Fruit fly (Drosophila melanogaster): ENCODE measurements around the gene Shaw.

Gene Shaw

DNA sequence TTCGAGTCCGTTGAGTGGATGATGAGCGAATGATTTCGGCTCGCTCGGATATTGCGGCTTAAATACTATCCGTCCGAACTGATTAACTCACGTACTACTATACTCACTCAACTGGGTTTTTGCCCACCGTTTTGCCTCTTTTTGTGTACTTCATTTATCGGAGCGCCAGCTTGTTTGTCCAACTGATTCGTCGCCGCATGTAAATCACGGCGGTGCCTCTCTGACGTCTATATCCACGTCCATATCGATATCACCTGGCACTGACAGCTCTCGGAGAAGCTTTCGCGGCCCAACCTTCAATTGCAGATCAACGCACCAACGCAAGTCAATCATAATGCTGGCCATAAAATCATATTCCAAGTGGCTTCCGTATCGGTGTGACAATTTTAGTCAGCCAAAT, 20.2 kb upstream of the Shaw start, which contains the start of gene CG3604:
TSS of gene CG3604 (minus strand) at position 101 of the 400 bp plus-strand sequence.
- no peak for TF ChIP-seq CG15710 (tag; optimal IDR thresholded peaks at IDR 0.05)
- no peak for TF ChIP-seq CG14655 (GFP tag; optimal IDR thresholded peaks at IDR 0.05)
- TF ChIP-seq CG8159 (tag; optimal IDR thresholded peaks at IDR 0.05), result no peak
- no peak for TF ChIP-seq D1 (tag; optimal IDR thresholded peaks at IDR 0.05)
- TF ChIP-seq Ets98B (GFP tag; IDR thresholded peaks at IDR 0.05), result no peak
- no peak for TF ChIP-seq CG4496 (GFP tag; IDR thresholded peaks at IDR 0.05)
- TF ChIP-seq Snoo (tag; optimal IDR thresholded peaks at IDR 0.05), result no peak

DNA sequence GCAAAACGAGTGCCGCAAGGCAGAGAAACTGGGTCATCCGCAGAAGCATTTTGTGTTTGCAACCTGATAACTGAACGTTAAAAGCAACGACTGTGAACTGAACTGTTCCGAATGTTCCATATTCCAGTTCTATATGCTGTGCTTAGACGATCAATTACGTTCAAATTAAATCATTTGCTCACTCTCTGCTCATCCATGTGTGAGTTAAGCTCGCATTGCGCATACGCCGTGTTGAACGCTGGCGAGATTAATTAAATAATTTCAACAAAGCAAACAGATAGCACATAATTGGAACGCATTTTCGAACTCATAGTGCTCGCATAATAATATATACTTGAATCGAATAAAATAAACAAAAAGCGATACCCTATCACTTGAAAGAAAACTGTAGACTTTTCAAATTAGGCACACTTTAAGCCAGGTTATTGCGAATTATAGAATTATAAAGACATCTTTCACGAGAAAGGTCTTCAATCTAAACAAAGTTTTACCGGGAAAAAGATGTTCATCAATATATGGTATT, 18.9 kb upstream of the Shaw start, which contains the start of the genes CG10031 and CG42464:
TSS of gene CG10031 (minus strand) at position 101 of the 523 bp plus-strand sequence.
TSS of gene CG42464 (plus strand) at position 473 of the 523 bp plus-strand sequence.
- TF ChIP-seq CG15710 (tag; optimal IDR thresholded peaks at IDR 0.05) (no peak), CG12605 (GFP tag; IDR thresholded peaks at IDR 0.05) (no peak), Snoo (tag; optimal IDR thresholded peaks at IDR 0.05) (no peak), CG14655 (GFP tag; optimal IDR thresholded peaks at IDR 0.05) (no peak), CG34367 (tag; optimal IDR thresholded peaks at IDR 0.05) (no peak), CG10348 (GFP tag; IDR thresholded peaks at IDR 0.05) (no peak), CG9948 (tag; optimal IDR thresholded peaks at IDR 0.05) (no peak), CG4496 (GFP tag; IDR thresholded peaks at IDR 0.05) (no peak), Ets98B (GFP tag; IDR thresholded peaks at IDR 0.05) (no peak), rn (GFP tag; IDR thresholded peaks at IDR 0.05) (no peak), gl (tag; optimal IDR thresholded peaks at IDR 0.05) (no peak), CG32121 (GFP tag; IDR thresholded peaks at IDR 0.05) (no peak), CG17806 (tag; optimal IDR thresholded peaks at IDR 0.05) (no peak), Pif1A (GFP tag; optimal IDR thresholded peaks at IDR 0.05) (no peak), CG8301 (tag; optimal IDR thresholded peaks at IDR 0.05) (no peak), D1 (tag; optimal IDR thresholded peaks at IDR 0.05) (no peak)

DNA sequence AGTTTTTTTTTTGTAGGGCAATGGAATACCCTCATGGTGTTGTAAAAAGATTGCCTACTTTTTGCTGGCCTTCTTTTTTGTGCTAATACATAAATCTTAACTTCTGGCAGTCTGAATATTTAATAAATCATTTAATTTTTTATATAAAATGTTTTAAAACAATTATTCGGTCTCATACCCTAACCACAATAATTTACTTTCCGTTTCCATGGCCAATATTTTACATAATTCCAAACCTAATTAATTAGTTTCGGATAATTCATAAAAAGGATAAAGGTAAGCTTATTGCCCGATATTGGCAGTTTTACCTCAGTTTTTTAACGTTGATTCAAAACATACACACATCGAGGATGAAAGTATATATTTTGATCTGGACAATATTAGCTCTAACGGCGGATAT, 18.1 kb upstream of the Shaw start, which contains the start of gene CG42465:
TSS of gene CG42465 (plus strand) at position 301 of the 400 bp plus-strand sequence.
- TF ChIP-seq CG17806 (tag; optimal IDR thresholded peaks at IDR 0.05) (no peak), CG4496 (GFP tag; IDR thresholded peaks at IDR 0.05) (no peak), CG10348 (GFP tag; IDR thresholded peaks at IDR 0.05) (no peak), EcR (GFP tag; optimal IDR thresholded peaks at IDR 0.05) (no peak), CG14655 (GFP tag; optimal IDR thresholded peaks at IDR 0.05) (no peak), CG13204 (GFP tag; optimal IDR thresholded peaks at IDR 0.05) (no peak), D1 (tag; optimal IDR thresholded peaks at IDR 0.05) (no peak), CG34367 (tag; optimal IDR thresholded peaks at IDR 0.05) (no peak), CG9948 (tag; optimal IDR thresholded peaks at IDR 0.05) (no peak), CG8159 (tag; optimal IDR thresholded peaks at IDR 0.05) (no peak), CG15710 (tag; optimal IDR thresholded peaks at IDR 0.05) (no peak), Ets98B (GFP tag; IDR thresholded peaks at IDR 0.05) (no peak), CG32121 (GFP tag; IDR thresholded peaks at IDR 0.05) (no peak), CG8301 (tag; optimal IDR thresholded peaks at IDR 0.05) (no peak), Pif1A (GFP tag; optimal IDR thresholded peaks at IDR 0.05) (no peak), Pif1B (GFP tag; optimal IDR thresholded peaks at IDR 0.05) (no peak), gl (tag; optimal IDR thresholded peaks at IDR 0.05) (no peak)

DNA sequence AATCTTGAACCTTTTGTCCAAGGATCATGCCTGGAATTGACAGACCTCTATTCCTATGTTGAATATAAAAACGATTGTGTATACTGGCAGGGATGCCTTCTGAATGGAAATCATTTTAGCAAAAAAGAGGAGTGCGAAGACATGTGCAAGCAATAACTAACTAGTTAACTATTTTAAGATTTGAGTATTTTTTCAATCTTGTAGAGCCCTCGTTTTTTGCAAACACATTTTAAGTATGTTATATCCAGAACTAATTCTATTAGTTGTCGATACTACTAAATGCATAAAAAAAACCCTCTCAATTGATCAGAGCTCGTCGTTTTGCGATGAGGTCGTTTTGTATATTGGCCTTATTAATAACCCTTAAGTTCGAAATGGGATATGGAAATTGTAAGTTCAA, 17.6 kb upstream of the Shaw start, which contains the start of gene Sfp24C1:
TSS of gene Sfp24C1 (plus strand) at position 301 of the 400 bp plus-strand sequence.
- TF ChIP-seq CG17806 (tag; optimal IDR thresholded peaks at IDR 0.05) (no peak), Pif1A (GFP tag; optimal IDR thresholded peaks at IDR 0.05) (no peak), CG8159 (tag; optimal IDR thresholded peaks at IDR 0.05) (no peak), Pif1B (GFP tag; optimal IDR thresholded peaks at IDR 0.05) (no peak), CG32121 (GFP tag; IDR thresholded peaks at IDR 0.05) (no peak), CG10348 (GFP tag; IDR thresholded peaks at IDR 0.05) (no peak), fd96Ca (GFP tag; IDR thresholded peaks at IDR 0.05) (no peak), D1 (tag; optimal IDR thresholded peaks at IDR 0.05) (no peak), Ets98B (GFP tag; IDR thresholded peaks at IDR 0.05) (no peak), CG9948 (tag; optimal IDR thresholded peaks at IDR 0.05) (no peak), Snoo (tag; optimal IDR thresholded peaks at IDR 0.05) (no peak), rn (GFP tag; IDR thresholded peaks at IDR 0.05) (no peak), CG14655 (GFP tag; optimal IDR thresholded peaks at IDR 0.05) (no peak), EcR (GFP tag; optimal IDR thresholded peaks at IDR 0.05) (no peak), gl (tag; optimal IDR thresholded peaks at IDR 0.05) (no peak), CG8301 (tag; optimal IDR thresholded peaks at IDR 0.05) (no peak), CG4496 (GFP tag; IDR thresholded peaks at IDR 0.05) (no peak), CG15710 (tag; optimal IDR thresholded peaks at IDR 0.05) (no peak), CG13204 (GFP tag; optimal IDR thresholded peaks at IDR 0.05) (no peak), CG34367 (tag; optimal IDR thresholded peaks at IDR 0.05) (no peak)

DNA sequence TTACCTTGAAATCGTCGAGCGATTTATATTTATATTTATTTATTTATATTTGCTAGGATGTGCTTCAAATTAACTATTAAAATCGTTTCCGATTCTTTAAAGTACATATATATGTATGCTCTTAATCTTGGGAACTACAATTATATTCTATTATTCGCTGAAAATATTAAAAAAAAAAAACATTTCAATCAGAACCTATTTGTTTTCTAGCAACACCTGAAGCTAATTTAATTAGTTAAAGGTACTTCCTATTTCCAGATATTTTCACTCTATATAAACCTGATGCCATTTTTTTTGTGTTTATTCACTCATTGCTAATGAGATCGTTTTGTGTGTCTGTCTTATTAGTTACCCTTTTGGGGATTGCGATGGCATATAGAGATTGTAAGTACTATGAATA, 17.0 kb upstream of the Shaw start, which contains the start of gene CG42467:
TSS of gene CG42467 (plus strand) at position 301 of the 400 bp plus-strand sequence.
- TF ChIP-seq CG8159 (tag; optimal IDR thresholded peaks at IDR 0.05) (no peak), EcR (GFP tag; optimal IDR thresholded peaks at IDR 0.05) (no peak), Snoo (tag; optimal IDR thresholded peaks at IDR 0.05) (no peak), rn (GFP tag; IDR thresholded peaks at IDR 0.05) (no peak), CG10348 (GFP tag; IDR thresholded peaks at IDR 0.05) (no peak), CG12605 (GFP tag; IDR thresholded peaks at IDR 0.05) (no peak), gl (tag; optimal IDR thresholded peaks at IDR 0.05) (no peak), CG17806 (tag; optimal IDR thresholded peaks at IDR 0.05) (no peak), CG14655 (GFP tag; optimal IDR thresholded peaks at IDR 0.05) (no peak), CG34367 (tag; optimal IDR thresholded peaks at IDR 0.05) (no peak), CG4496 (GFP tag; IDR thresholded peaks at IDR 0.05) (no peak), Pif1B (GFP tag; optimal IDR thresholded peaks at IDR 0.05) (no peak), CG13204 (GFP tag; optimal IDR thresholded peaks at IDR 0.05) (no peak), Pif1A (GFP tag; optimal IDR thresholded peaks at IDR 0.05) (no peak), CG32121 (GFP tag; IDR thresholded peaks at IDR 0.05) (no peak)
